Fruit fly (Drosophila melanogaster): Measurements from ENCODE around the gene CG7173.

DNA sequence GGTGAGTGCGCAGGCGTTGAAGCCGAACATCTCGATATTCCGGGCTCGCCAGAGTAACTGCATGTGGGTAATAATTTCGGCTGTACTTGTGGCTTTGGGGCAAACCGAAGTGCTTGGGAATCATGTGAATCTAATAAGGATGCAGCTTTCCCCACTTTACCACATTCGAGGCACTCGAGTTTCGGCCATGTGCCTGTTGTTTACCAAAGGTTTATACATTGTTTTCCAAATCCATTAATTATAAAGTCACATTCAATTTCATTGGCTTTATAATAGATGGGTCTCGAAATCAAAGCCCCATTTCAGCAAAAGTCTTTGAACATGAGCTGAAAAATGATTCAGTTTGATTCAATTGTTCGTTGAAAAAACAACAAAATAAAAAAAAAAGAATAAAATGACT is 7.1 kb upstream of the CG7173 start, which contains the start of gene CG7634:
- TF ChIP-seq CG6808 (GFP tag; optimal IDR thresholded peaks at IDR 0.05) (no peak), CG11902 (GFP tag; optimal IDR thresholded peaks at IDR 0.05) (no peak), ss (GFP tag; optimal IDR thresholded peaks at IDR 0.05) (no peak), CG34406 (GFP tag; optimal IDR thresholded peaks at IDR 0.05) (no peak), Lpt (GFP tag; optimal IDR thresholded peaks at IDR 0.05) (no peak), Eip78C (GFP tag) (no peak), Gug (GFP tag; IDR thresholded peaks at IDR 0.05) (no peak), fd85E (GFP tag; optimal IDR thresholded peaks at IDR 0.05) (no peak), CG3032 (tag; optimal IDR thresholded peaks at IDR 0.05) (no peak), lz (GFP tag; optimal IDR thresholded peaks at IDR 0.05) (no peak), CG3919 (GFP tag; optimal IDR thresholded peaks at IDR 0.05) (no peak), OdsH (GFP tag; optimal IDR thresholded peaks at IDR 0.05) (no peak)

Measured in whole organism, prepupa.